Worm (Caenorhabditis elegans) whole organism, young adult: ENCODE data around the gene Y45F10D.7.

ENCODE experiments used
- F55B11.4 ChIP-seq: sonication (generic microtip); optimal IDR thresholded peaks from 2 replicates; lab custom pipeline; 2016; ENCODE audit warnings: missing compliant biosample characterization, missing genetic modification characterization, borderline replicate concordance; ENCODE audit not compliant: insufficient read depth
- aptf-3 ChIP-seq: fragments of 200-800 bp; sonication (Bioruptor generic); IDR thresholded peaks from 2 replicates; pipeline ENCODE4 v1.3.6; 2022; ENCODE audit warnings: missing genetic modification characterization, missing compliant biosample characterization
- ceh-40 ChIP-seq: fragments of 200-800 bp; sonication (Bioruptor generic); IDR thresholded peaks from 2 replicates; pipeline ENCODE4 v1.3.6; 2022; ENCODE audit warnings: missing genetic modification characterization, missing compliant biosample characterization
- ceh-79 ChIP-seq: sonication (generic microtip); optimal IDR thresholded peaks from 2 replicates; lab custom pipeline; 2017; ENCODE audit warnings: mild to moderate bottlenecking, missing genetic modification characterization, missing compliant biosample characterization
- ets-4 ChIP-seq: fragments of 200-800 bp; sonication (Bioruptor generic); optimal IDR thresholded peaks from 2 replicates; lab custom pipeline; 2018; ENCODE audit warnings: mild to moderate bottlenecking, missing genetic modification characterization, missing compliant biosample characterization
- hlh-12 ChIP-seq: sonication (generic microtip); optimal IDR thresholded peaks from 2 replicates; lab custom pipeline; 2016; ENCODE audit warnings: missing genetic modification characterization, missing compliant biosample characterization
- hmg-20 ChIP-seq: fragments of 200-800 bp; sonication (Bioruptor generic); IDR thresholded peaks from 2 replicates; pipeline ENCODE4 v1.3.6; 2022; ENCODE audit warnings: missing genetic modification reagents, missing genetic modification characterization, missing compliant biosample characterization
- hsf-1 ChIP-seq: fragments of 200-800 bp; sonication (Bioruptor generic); IDR thresholded peaks from 2 replicates; pipeline ENCODE4 v1.3.6; 2022; ENCODE audit warnings: missing genetic modification reagents, missing genetic modification characterization, missing compliant biosample characterization
- mcd-1 ChIP-seq: fragments of 200-800 bp; sonication (Bioruptor generic); IDR thresholded peaks from 2 replicates; pipeline ENCODE4 v1.3.6; 2022; ENCODE audit warnings: missing genetic modification reagents, missing genetic modification characterization, missing compliant biosample characterization
- nhr-80 ChIP-seq: sonication (generic microtip); optimal IDR thresholded peaks from 2 replicates; lab custom pipeline; 2016; ENCODE audit warnings: missing genetic modification characterization, missing compliant biosample characterization
- somi-1 ChIP-seq: fragments of 200-800 bp; sonication (Bioruptor generic); optimal IDR thresholded peaks from 2 replicates; lab custom pipeline; 2018; ENCODE audit warnings: mild to moderate bottlenecking, missing genetic modification characterization, missing compliant biosample characterization

DNA sequence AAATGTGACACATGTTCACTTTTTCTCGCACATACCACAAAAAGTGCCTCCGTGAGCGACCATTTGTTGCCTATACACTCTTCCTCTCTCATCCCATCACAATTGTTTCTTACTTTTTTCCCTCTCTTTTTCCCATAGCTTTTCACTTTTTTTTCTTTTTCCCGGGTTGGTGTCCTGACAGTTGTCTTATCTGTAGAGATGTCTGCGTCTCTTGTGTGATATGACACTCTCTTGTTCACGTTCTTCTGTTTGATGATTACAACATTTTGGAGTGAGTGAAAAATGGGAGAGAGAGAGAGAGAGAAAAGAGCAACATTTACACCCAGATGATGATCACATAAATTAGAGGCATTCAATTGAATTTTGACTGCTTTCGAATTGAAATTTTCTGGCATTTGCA, 37.7 kb downstream of the Y45F10D.7 start:
- TF ChIP-seq ceh-79 (tag; lab: Kevin White, UChicago): no peak
- no peak for TF ChIP-seq hlh-12 (tag; lab: Kevin White, UChicago)
- TF ChIP-seq hsf-1 (GFP tag; lab: Robert Waterston, UW): no peak
- TF ChIP-seq F55B11.4 (tag; lab: Kevin White, UChicago): no peak
- no peak for TF ChIP-seq aptf-3 (GFP tag; lab: Robert Waterston, UW)
- no peak for TF ChIP-seq ets-4
- no peak for TF ChIP-seq hmg-20 (GFP tag; lab: Robert Waterston, UW)
- TF ChIP-seq mcd-1 (GFP tag; lab: Robert Waterston, UW): no peak
- peak; percentile 95 for TF ChIP-seq nhr-80 (tag; lab: Kevin White, UChicago)
- no peak for TF ChIP-seq ceh-40 (GFP tag; lab: Robert Waterston, UW)
- peak; percentile 48 for TF ChIP-seq somi-1
